Fruit fly (Drosophila melanogaster) whole organism, prepupa: ENCODE results near the gene Gr28a.

Source experiments
- CG10631 ChIP-seq: fragments of 200-800 bp; sonication (Bioruptor generic); optimal IDR thresholded peaks from 2 replicates; lab custom pipeline; 2016; ENCODE audit warnings: missing biosample characterization, missing genetic modification characterization
- CG11762 ChIP-seq: fragments of 200-800 bp; sonication (Bioruptor generic); optimal IDR thresholded peaks from 3 replicates; lab custom pipeline; 2016; ENCODE audit warnings: missing biosample characterization, missing genetic modification characterization; ENCODE audit not compliant: insufficient read depth
- CG15336 ChIP-seq: fragments of 200-800 bp; sonication (Bioruptor generic); IDR thresholded peaks from 2 replicates; pipeline ENCODE4 v1.3.6; 2022; ENCODE audit warnings: missing biosample characterization, missing genetic modification characterization
- CG1621 ChIP-seq: fragments of 200-800 bp; sonication (Bioruptor generic); optimal IDR thresholded peaks from 3 replicates; lab custom pipeline; 2018; ENCODE audit warnings: missing biosample characterization, mild to moderate bottlenecking, missing genetic modification characterization
- CG31627 ChIP-seq: fragments of 200-800 bp; sonication (Bioruptor generic); optimal IDR thresholded peaks from 3 replicates; lab custom pipeline; 2016; ENCODE audit warnings: missing biosample characterization, missing genetic modification characterization
- CG32006 ChIP-seq: fragments of 200-800 bp; sonication (Bioruptor generic); optimal IDR thresholded peaks from 3 replicates; lab custom pipeline; 2017; ENCODE audit warnings: missing biosample characterization, mild to moderate bottlenecking, missing genetic modification characterization
- CG34406 ChIP-seq: fragments of 200-800 bp; sonication (Bioruptor generic); optimal IDR thresholded peaks from 3 replicates; lab custom pipeline; 2016; ENCODE audit warnings: missing biosample characterization, missing genetic modification characterization
- CG3919 ChIP-seq: fragments of 200-800 bp; sonication (Bioruptor generic); optimal IDR thresholded peaks from 3 replicates; lab custom pipeline; 2016; ENCODE audit warnings: missing biosample characterization, missing genetic modification characterization
- CG4318 ChIP-seq: fragments of 200-800 bp; sonication (Bioruptor generic); optimal IDR thresholded peaks from 3 replicates; lab custom pipeline; 2017; ENCODE audit warnings: missing biosample characterization, mild to moderate bottlenecking, missing genetic modification characterization
- CG6276 ChIP-seq: fragments of 200-800 bp; sonication (Bioruptor generic); optimal IDR thresholded peaks from 2 replicates; lab custom pipeline; 2017; ENCODE audit warnings: missing biosample characterization, mild to moderate bottlenecking, missing genetic modification characterization
- CG6854 ChIP-seq: fragments of 200-800 bp; sonication (Bioruptor generic); optimal IDR thresholded peaks from 2 replicates; lab custom pipeline; 2017; ENCODE audit warnings: missing biosample characterization, mild to moderate bottlenecking, missing genetic modification characterization
- CG8119 ChIP-seq: fragments of 200-800 bp; sonication (Bioruptor generic); IDR thresholded peaks from 3 replicates; pipeline ENCODE4 v1.3.6; 2022; ENCODE audit warnings: missing biosample characterization, missing genetic modification characterization
- CG8319 ChIP-seq: fragments of 200-800 bp; sonication (Bioruptor generic); optimal IDR thresholded peaks from 3 replicates; lab custom pipeline; 2016; ENCODE audit warnings: missing biosample characterization, missing genetic modification characterization
- Eip75B ChIP-seq: fragments of 200-800 bp; sonication (Bioruptor generic); optimal IDR thresholded peaks from 3 replicates; lab custom pipeline; 2016; ENCODE audit warnings: missing biosample characterization, missing genetic modification characterization
- Eip78C ChIP-seq: fragments of 200-800 bp; sonication (Bioruptor generic); peaks from one replicate; lab custom pipeline; 2016; ENCODE audit warnings: missing biosample characterization, missing genetic modification characterization
- Eip93F ChIP-seq: fragments of 200-800 bp; sonication (Bioruptor generic); optimal IDR thresholded peaks from 2 replicates; lab custom pipeline; 2016; ENCODE audit warnings: missing biosample characterization, mild to moderate bottlenecking, missing genetic modification characterization
- Ets21C ChIP-seq: fragments of 200-800 bp; sonication (Bioruptor generic); optimal IDR thresholded peaks from 3 replicates; lab custom pipeline; 2016; ENCODE audit warnings: missing biosample characterization, missing genetic modification characterization
- Ets96B ChIP-seq: fragments of 200-800 bp; optimal IDR thresholded peaks from 2 replicates; lab custom pipeline; 2019; ENCODE audit warnings: missing biosample characterization, mild to moderate bottlenecking, missing genetic modification characterization, moderate library complexity
- Gug ChIP-seq: fragments of 200-800 bp; sonication (Bioruptor generic); IDR thresholded peaks from 2 replicates; pipeline ENCODE4 v1.3.6; 2022; ENCODE audit warnings: missing biosample characterization, missing genetic modification characterization
- Hr4 ChIP-seq: fragments of 200-800 bp; sonication (Bioruptor generic); optimal IDR thresholded peaks from 3 replicates; lab custom pipeline; 2016; ENCODE audit warnings: missing biosample characterization, missing genetic modification characterization
- OdsH ChIP-seq: fragments of 200-800 bp; sonication (Bioruptor generic); optimal IDR thresholded peaks from 3 replicates; lab custom pipeline; 2016; ENCODE audit warnings: missing biosample characterization, missing genetic modification characterization
- Sox102F ChIP-seq: fragments of 200-800 bp; sonication (Bioruptor generic); optimal IDR thresholded peaks from 2 replicates; lab custom pipeline; 2016; ENCODE audit warnings: missing biosample characterization, mild to moderate bottlenecking, missing genetic modification characterization
- Sox14 ChIP-seq: fragments of 200-800 bp; sonication (Bioruptor generic); optimal IDR thresholded peaks from 3 replicates; lab custom pipeline; 2016; ENCODE audit warnings: missing biosample characterization, missing genetic modification characterization
- Sox15 ChIP-seq: fragments of 200-800 bp; sonication (Bioruptor generic); optimal IDR thresholded peaks from 3 replicates; lab custom pipeline; 2016; ENCODE audit warnings: missing biosample characterization, missing genetic modification characterization
- achi ChIP-seq: fragments of 200-800 bp; sonication (Bioruptor generic); optimal IDR thresholded peaks from 3 replicates; lab custom pipeline; 2016; ENCODE audit warnings: missing biosample characterization, missing genetic modification characterization
- acj6 ChIP-seq: fragments of 200-800 bp; sonication (Bioruptor generic); optimal IDR thresholded peaks from 3 replicates; lab custom pipeline; 2016; ENCODE audit warnings: missing biosample characterization, missing genetic modification characterization
- eg ChIP-seq: fragments of 200-800 bp; sonication (Bioruptor generic); IDR thresholded peaks from 3 replicates; pipeline ENCODE4 v1.3.6; 2022; ENCODE audit warnings: missing biosample characterization, missing genetic modification characterization
- esn ChIP-seq: fragments of 200-800 bp; sonication (Bioruptor generic); optimal IDR thresholded peaks from 2 replicates; lab custom pipeline; 2016; ENCODE audit warnings: missing biosample characterization, mild to moderate bottlenecking, missing genetic modification characterization, moderate library complexity
- fd59A ChIP-seq: fragments of 200-800 bp; sonication (Bioruptor generic); optimal IDR thresholded peaks from 2 replicates; lab custom pipeline; 2017; ENCODE audit warnings: missing biosample characterization, mild to moderate bottlenecking, missing genetic modification characterization, missing genetic modification reagents
- fd85E ChIP-seq: fragments of 200-800 bp; sonication (Bioruptor generic); optimal IDR thresholded peaks from 3 replicates; lab custom pipeline; 2016; ENCODE audit warnings: missing biosample characterization, missing genetic modification characterization
- fkh ChIP-seq: fragments of 200-800 bp; sonication (Bioruptor generic); optimal IDR thresholded peaks from 3 replicates; lab custom pipeline; 2017; ENCODE audit warnings: missing biosample characterization, mild to moderate bottlenecking, missing genetic modification characterization, moderate library complexity
- lz ChIP-seq: fragments of 200-800 bp; sonication (Bioruptor generic); optimal IDR thresholded peaks from 3 replicates; lab custom pipeline; 2016; ENCODE audit warnings: missing biosample characterization, missing genetic modification characterization
- pdm3 ChIP-seq: fragments of 200-800 bp; sonication (Bioruptor generic); optimal IDR thresholded peaks from 3 replicates; lab custom pipeline; 2016; ENCODE audit warnings: missing biosample characterization, missing genetic modification characterization
- salr ChIP-seq, 2 experiments: fragments of 200-800 bp; sonication (Bioruptor generic); optimal IDR thresholded peaks; 3 replicates each; lab custom pipeline; 2016 to 2018; ENCODE audit warnings: missing biosample characterization in 2 of 2, missing genetic modification characterization in 2 of 2, mild to moderate bottlenecking in 1 of 2
- spab ChIP-seq: fragments of 200-800 bp; sonication (Bioruptor generic); optimal IDR thresholded peaks from 2 replicates; lab custom pipeline; 2017; ENCODE audit warnings: missing biosample characterization, mild to moderate bottlenecking, missing genetic modification characterization, missing genetic modification reagents
- ss ChIP-seq, 2 experiments: fragments of 200-800 bp; sonication (Bioruptor generic); optimal IDR thresholded peaks; 2 replicates in 1 of 2; 3 replicates in 1 of 2; lab custom pipeline; 2017 to 2018; ENCODE audit warnings: mild to moderate bottlenecking in 2 of 2, missing biosample characterization in 2 of 2, missing genetic modification characterization in 2 of 2, moderate library complexity in 1 of 2
- svp ChIP-seq: fragments of 200-800 bp; sonication (Bioruptor generic); peaks from one replicate; lab custom pipeline; 2016; ENCODE audit warnings: missing biosample characterization, missing genetic modification characterization
- vri ChIP-seq: fragments of 200-800 bp; sonication (Bioruptor generic); optimal IDR thresholded peaks from 3 replicates; lab custom pipeline; 2016; ENCODE audit warnings: missing biosample characterization, mild to moderate bottlenecking, missing genetic modification characterization

Gr28a gene

dm6 chr2L:7434737-7435356 is 19.2 kb downstream of the Gr28a start (continued):
- TF ChIP-seq vri (GFP tag; lab: Kevin White, UChicago): no peak
- no peak for TF ChIP-seq CG4318 (GFP tag; lab: Kevin White, UChicago)
- TF ChIP-seq OdsH (GFP tag; lab: Kevin White, UChicago): peak; percentile 35
- TF ChIP-seq spab: peak; percentile 5
- peak; percentile 14 for TF ChIP-seq Hr4 (GFP tag; lab: Kevin White, UChicago)
- no peak for TF ChIP-seq Ets21C (GFP tag; lab: Kevin White, UChicago)
- no peak for TF ChIP-seq Sox15 (GFP tag; lab: Kevin White, UChicago)
- TF ChIP-seq Eip93F (GFP tag; lab: Kevin White, UChicago): no peak
- no peak for TF ChIP-seq salr (GFP tag; optimal IDR thresholded peaks at IDR 0.05; lab: Kevin White, UChicago)
- TF ChIP-seq CG31627 (GFP tag; lab: Kevin White, UChicago): no peak
- TF ChIP-seq ss (GFP tag; optimal IDR thresholded peaks at IDR 0.05; lab: Kevin White, UChicago): peak; percentile 12 to 57
- TF ChIP-seq CG11762: peak; percentile 14
- TF ChIP-seq Sox102F (GFP tag; lab: Kevin White, UChicago): peak; percentile 23
- TF ChIP-seq pdm3: no peak

dm6 chr2L:7433957-7434736 is 19.9 kb downstream of the Gr28a start:
- no peak for TF ChIP-seq fd85E
- no peak for TF ChIP-seq Ets21C (GFP tag; lab: Kevin White, UChicago)
- peak; percentile 3 for TF ChIP-seq lz (GFP tag; lab: Kevin White, UChicago)
- TF ChIP-seq Eip93F (GFP tag; lab: Kevin White, UChicago): no peak
- peak; percentile 18 for TF ChIP-seq CG10631 (GFP tag; lab: Kevin White, UChicago)
- TF ChIP-seq acj6: no peak
- TF ChIP-seq pdm3: no peak
- TF ChIP-seq CG8319 (GFP tag; lab: Kevin White, UChicago): no peak
- no peak for TF ChIP-seq svp (GFP tag; lab: Kevin White, UChicago)
- TF ChIP-seq Eip78C: peak; percentile 60
- TF ChIP-seq vri (GFP tag; lab: Kevin White, UChicago): peak; percentile 74
- TF ChIP-seq CG6276: no peak
- peak; percentile 15 for TF ChIP-seq achi (GFP tag; lab: Kevin White, UChicago)
- no peak for TF ChIP-seq Sox14 (GFP tag; lab: Kevin White, UChicago)
- TF ChIP-seq fd59A: no peak
- TF ChIP-seq CG4318 (GFP tag; lab: Kevin White, UChicago): no peak
- TF ChIP-seq Eip75B: peak; percentile 11
- peak; percentile 56 for TF ChIP-seq CG32006 (GFP tag; lab: Kevin White, UChicago)
- TF ChIP-seq CG6854 (GFP tag; lab: Kevin White, UChicago): no peak
- peak; percentile 31 for TF ChIP-seq CG34406 (GFP tag; lab: Kevin White, UChicago)
- 0 out of 2 replicates have a peak, but pooled peaks have one; percentile 8 for TF ChIP-seq Gug (GFP tag; lab: Robert Waterston, UW)
- no peak for TF ChIP-seq CG3919
- TF ChIP-seq CG15336: peak; percentile 61
- peak; percentile 11 for TF ChIP-seq fkh (GFP tag; lab: Kevin White, UChicago)
- TF ChIP-seq eg: peak; percentile 49; the same call in 1 of the 3 replicates
- TF ChIP-seq CG8119 (GFP tag; lab: Robert Waterston, UW): peak; percentile 64
- peak; percentile 23 for TF ChIP-seq OdsH (GFP tag; lab: Kevin White, UChicago)
- peak; percentile 48 for TF ChIP-seq Ets96B (tag; lab: Kevin White, UChicago)
- peak; percentile 21 for TF ChIP-seq esn (GFP tag; lab: Kevin White, UChicago)
- peak; percentile 41 for TF ChIP-seq Hr4 (GFP tag; lab: Kevin White, UChicago)
- TF ChIP-seq CG1621 (tag; lab: Kevin White, UChicago): no peak
